Worm (Caenorhabditis elegans) whole organism, L1 larva: ENCODE measurements around the gene H14E04.2.

ENCODE experiments used
- nhr-71 ChIP-seq: sonication (generic microtip); optimal IDR thresholded peaks from 2 replicates; lab custom pipeline; 2016; ENCODE audit warnings: mild to moderate bottlenecking, missing genetic modification characterization, moderate library complexity, missing compliant biosample characterization
- snpc-4 ChIP-seq: fragments of 150-350 bp; optimal IDR thresholded peaks from 2 replicates; lab custom pipeline; 2014; ENCODE audit warnings: missing biosample characterization, missing genetic modification characterization

ce11 chrIII:2368424-2368823, 7.6 kb upstream of the H14E04.2 start, which contains the start of gene H04J21.4:
- no peak for TF ChIP-seq nhr-71 (tag; lab: Kevin White, UChicago)
- no peak for TF ChIP-seq snpc-4 (tag; lab: Kevin White, UChicago)
